Worm (Caenorhabditis elegans) whole organism, early embryonic: ENCODE data around the gene B0547.2.

Experiments
- aly-1 ChIP-seq: sonication (generic microtip); optimal IDR thresholded peaks from 2 replicates; lab custom pipeline; 2016; ENCODE audit warnings: missing genetic modification characterization, missing compliant biosample characterization
- ama-1 ChIP-seq: fragments of 150-350 bp; optimal IDR thresholded peaks from 2 replicates; lab custom pipeline; 2014
- ceh-36 ChIP-seq: sonication (generic microtip); optimal IDR thresholded peaks from 2 replicates; lab custom pipeline; 2016; ENCODE audit warnings: missing genetic modification characterization, inconsistent platforms, missing compliant biosample characterization
- hmbx-1 ChIP-seq: sonication (generic microtip); optimal IDR thresholded peaks from 2 replicates; lab custom pipeline; 2016; ENCODE audit warnings: mild to moderate bottlenecking, missing genetic modification characterization, missing compliant biosample characterization
- hmg-4 ChIP-seq: fragments of 200-800 bp; sonication (Bioruptor generic); optimal IDR thresholded peaks from 2 replicates; lab custom pipeline; 2018; ENCODE audit warnings: mild to moderate bottlenecking, missing genetic modification characterization, missing compliant biosample characterization
- sea-1 ChIP-seq: fragments of 200-800 bp; sonication (Bioruptor generic); conservative IDR thresholded peaks from 2 replicates; pipeline ENCODE4 v1.3.6; 2022; ENCODE audit warnings: missing genetic modification characterization, missing compliant biosample characterization
- tbx-11 ChIP-seq: fragments of 200-800 bp; sonication (Bioruptor generic); IDR thresholded peaks from 2 replicates; pipeline ENCODE4 v1.3.6; 2022; ENCODE audit warnings: missing genetic modification characterization, missing compliant biosample characterization
- tra-4 ChIP-seq: sonication (generic microtip); optimal IDR thresholded peaks from 2 replicates; lab custom pipeline; 2017; ENCODE audit warnings: missing genetic modification characterization, missing compliant biosample characterization

ce11 chrIV:5678044-5678443, 32.2 kb downstream of the B0547.2 start, which contains the start of gene C55C3.4:
- TF ChIP-seq hmbx-1 (tag; lab: Kevin White, UChicago) (no peak), ama-1 (lab: Kevin White, UChicago) (no peak), ceh-36 (tag; lab: Kevin White, UChicago) (no peak), tbx-11 (no peak), aly-1 (tag; lab: Kevin White, UChicago) (no peak), hmg-4 (GFP tag; lab: Kevin White, UChicago) (no peak), sea-1 (no peak), tra-4 (tag; lab: Kevin White, UChicago) (no peak)
